Worm (Caenorhabditis elegans): ENCODE measurements around the gene nhr-243.

The nhr-243 gene

DNA sequence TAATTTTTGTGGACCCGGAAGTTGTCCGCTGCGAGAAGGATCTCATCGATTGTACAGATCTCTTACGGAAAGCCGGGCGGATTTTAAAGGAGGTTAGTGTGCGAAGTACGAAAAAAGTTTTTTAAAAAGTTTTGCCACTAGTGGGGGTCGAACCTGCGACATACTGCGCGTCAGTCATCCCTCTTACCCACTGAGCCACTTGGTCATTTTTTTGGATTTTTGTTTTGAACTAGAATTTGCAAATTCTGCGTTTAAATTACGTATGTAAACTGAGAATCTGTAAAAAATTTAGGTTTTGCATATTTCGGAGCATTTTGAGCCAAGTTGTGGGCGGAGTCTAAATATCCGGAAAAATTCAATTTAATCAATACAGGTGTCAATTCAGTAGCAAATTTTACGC, 51.8 kb downstream of the nhr-243 start:
- TF ChIP-seq flt-1 (GFP tag; IDR thresholded peaks at IDR 0.05) (no peak), ztf-23 (GFP tag; IDR thresholded peaks at IDR 0.05) (no peak), med-1 (GFP tag; optimal IDR thresholded peaks at IDR 0.05; ENCODE audit: insufficient read depth) (no peak), ref-1 (GFP tag; conservative IDR thresholded peaks at IDR 0.05) (no peak), cog-1 (tag; optimal IDR thresholded peaks at IDR 0.05) (no peak), tab-1 (GFP tag; IDR thresholded peaks at IDR 0.05) (no peak), klf-2 (GFP tag; conservative IDR thresholded peaks at IDR 0.05) (no peak), ztf-29 (GFP tag; IDR thresholded peaks at IDR 0.05) (no peak)

DNA sequence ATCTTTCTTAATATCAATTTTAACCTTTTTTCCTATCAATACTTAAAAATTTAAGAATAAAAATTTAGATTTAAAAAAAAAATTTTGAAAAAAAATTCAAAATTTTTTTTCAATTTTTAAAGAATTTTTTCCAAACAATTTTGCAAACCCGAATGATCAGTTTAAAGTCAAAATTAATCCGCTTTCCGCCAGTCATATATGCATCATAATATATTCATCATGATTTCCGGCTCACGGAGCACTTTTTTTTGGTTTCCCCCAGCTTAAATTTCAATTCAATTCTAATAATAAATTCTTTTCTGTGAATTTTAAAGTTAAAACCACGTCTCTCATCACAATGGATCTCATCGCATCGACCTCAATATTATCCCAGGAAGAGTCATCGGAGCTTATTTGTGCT, 53.9 kb downstream of the nhr-243 start, which contains the start of gene nhr-230:
TSS of gene nhr-230 (plus strand) at position 301 of the 400 bp plus-strand sequence.
- TF ChIP-seq ref-1 (GFP tag; conservative IDR thresholded peaks at IDR 0.05) = no peak
- no peak for TF ChIP-seq cog-1 (tag; optimal IDR thresholded peaks at IDR 0.05)
- TF ChIP-seq ztf-29 (GFP tag; IDR thresholded peaks at IDR 0.05) = no peak
- TF ChIP-seq med-1 (GFP tag; optimal IDR thresholded peaks at IDR 0.05; ENCODE audit: insufficient read depth) = no peak
- TF ChIP-seq ztf-23 (GFP tag; IDR thresholded peaks at IDR 0.05) = no peak
- TF ChIP-seq flt-1 (GFP tag; IDR thresholded peaks at IDR 0.05) = no peak
- TF ChIP-seq klf-2 (GFP tag; conservative IDR thresholded peaks at IDR 0.05) = no peak
- no peak for TF ChIP-seq T22C8.4 (GFP tag; IDR thresholded peaks at IDR 0.05)
- TF ChIP-seq tab-1 (GFP tag; IDR thresholded peaks at IDR 0.05) = no peak
